Fruit fly (Drosophila melanogaster) S2 (cell line): ENCODE results near the gene CG43391.

Source experiments
- CG8478 ChIP-seq: fragments of >200 bp; optimal IDR thresholded peaks from 2 replicates; lab custom pipeline; 2018
- CTCF ChIP-seq, 2 experiments: fragments of >200 bp; optimal IDR thresholded peaks; 2 replicates each; lab custom pipeline; 2018

- TF ChIP-seq CG8478 (no peak), CTCF (optimal IDR thresholded peaks at IDR 0.05; lab: Kevin White, UChicago) (no peak)
Measured at dm6 chr3L:11626229-11626826, 45.5 kb upstream of the CG43391 start, which contains the start of gene PCID2.
